Fruit fly (Drosophila melanogaster) whole organism, embryonic: ENCODE data around the gene Ptp99A.

Experiments
- Adf1 ChIP-seq: fragments of 200-800 bp; sonication (Bioruptor generic); IDR thresholded peaks from 2 replicates; pipeline ENCODE4 v1.3.6; 2022; ENCODE audit warnings: missing biosample characterization, missing genetic modification characterization
- Awh ChIP-seq: fragments of 200-800 bp; sonication (Bioruptor generic); IDR thresholded peaks from 2 replicates; pipeline ENCODE4, ENCODE4 v1.3.6; 2022; ENCODE audit warnings: missing biosample characterization, missing genetic modification characterization
- CG10462 ChIP-seq: fragments of 200-800 bp; sonication (Bioruptor generic); optimal IDR thresholded peaks from 2 replicates; lab custom pipeline; 2016; ENCODE audit warnings: missing biosample characterization, missing genetic modification characterization
- CG11456 ChIP-seq: fragments of 200-800 bp; sonication (Bioruptor generic); IDR thresholded peaks from 3 replicates; pipeline ENCODE4 v1.3.6; 2022; ENCODE audit warnings: missing biosample characterization, missing genetic modification characterization
- CG11560 ChIP-seq: fragments of 200-800 bp; sonication (Bioruptor generic); IDR thresholded peaks from 3 replicates; pipeline ENCODE4 v1.3.6; 2022; ENCODE audit warnings: missing biosample characterization, missing genetic modification characterization
- CG12769 ChIP-seq: fragments of 200-800 bp; sonication (Bioruptor generic); optimal IDR thresholded peaks from 2 replicates; lab custom pipeline; 2019; ENCODE audit warnings: missing biosample characterization, mild to moderate bottlenecking, missing genetic modification characterization, moderate library complexity
- CG13424 ChIP-seq: fragments of 200-800 bp; sonication (Bioruptor generic); optimal IDR thresholded peaks from 2 replicates; lab custom pipeline; 2019; ENCODE audit warnings: missing biosample characterization, mild to moderate bottlenecking, missing genetic modification characterization, moderate library complexity
- CG15073 ChIP-seq: fragments of 200-800 bp; sonication (Bioruptor generic); optimal IDR thresholded peaks from 2 replicates; lab custom pipeline; 2016; ENCODE audit warnings: missing biosample characterization, missing genetic modification characterization
- CG15601 ChIP-seq: fragments of 200-800 bp; sonication (Bioruptor generic); optimal IDR thresholded peaks from 3 replicates; lab custom pipeline; 2019; ENCODE audit warnings: missing biosample characterization, mild to moderate bottlenecking, missing genetic modification characterization, moderate library complexity
- CG15696 ChIP-seq: fragments of 200-800 bp; sonication (Bioruptor generic); optimal IDR thresholded peaks from 2 replicates; lab custom pipeline; 2019; ENCODE audit warnings: missing biosample characterization, mild to moderate bottlenecking, missing genetic modification characterization, moderate library complexity
- CG17328 ChIP-seq: fragments of 200-800 bp; sonication (Bioruptor generic); IDR thresholded peaks from 2 replicates; pipeline ENCODE4 v1.3.6; 2022; ENCODE audit warnings: missing biosample characterization, missing genetic modification characterization
- CG17359 ChIP-seq: fragments of 200-800 bp; sonication (Bioruptor generic); optimal IDR thresholded peaks from 3 replicates; lab custom pipeline; 2018; ENCODE audit warnings: missing biosample characterization, mild to moderate bottlenecking, missing genetic modification characterization, moderate library complexity
- CG17385 ChIP-seq: fragments of 200-800 bp; sonication (Bioruptor generic); optimal IDR thresholded peaks from 3 replicates; lab custom pipeline; 2018; ENCODE audit warnings: missing biosample characterization, mild to moderate bottlenecking, missing genetic modification characterization
- CG31365 ChIP-seq: fragments of 200-800 bp; sonication (Bioruptor generic); optimal IDR thresholded peaks from 2 replicates; lab custom pipeline; 2018; ENCODE audit warnings: missing biosample characterization, mild to moderate bottlenecking, missing genetic modification characterization
- CG32767 ChIP-seq: fragments of 200-800 bp; sonication (Bioruptor generic); IDR thresholded peaks from 2 replicates; pipeline ENCODE4 v1.3.6; 2022; ENCODE audit warnings: missing biosample characterization, missing genetic modification characterization
- CG4360 ChIP-seq: fragments of 200-800 bp; sonication (Bioruptor generic); IDR thresholded peaks from 2 replicates; pipeline ENCODE4 v1.3.6; 2022; ENCODE audit warnings: missing biosample characterization, missing genetic modification characterization
- CG5245 ChIP-seq: fragments of 200-800 bp; sonication (Bioruptor generic); optimal IDR thresholded peaks from 3 replicates; lab custom pipeline; 2016; ENCODE audit warnings: missing biosample characterization, missing genetic modification characterization
- CG7987 ChIP-seq: fragments of 200-800 bp; sonication (Bioruptor generic); optimal IDR thresholded peaks from 2 replicates; lab custom pipeline; 2018; ENCODE audit warnings: missing biosample characterization, mild to moderate bottlenecking, missing genetic modification characterization, moderate library complexity
- CG8281 ChIP-seq: fragments of 200-800 bp; sonication (Bioruptor generic); optimal IDR thresholded peaks from 2 replicates; lab custom pipeline; 2018; ENCODE audit warnings: missing biosample characterization, mild to moderate bottlenecking, missing genetic modification characterization, moderate library complexity
- CoRest ChIP-seq: fragments of 200-800 bp; sonication (Bioruptor generic); optimal IDR thresholded peaks from 3 replicates; lab custom pipeline; 2018; ENCODE audit warnings: missing biosample characterization, mild to moderate bottlenecking, missing genetic modification characterization, moderate library complexity
- Deaf1 ChIP-seq: fragments of 200-800 bp; optimal IDR thresholded peaks from 3 replicates; lab custom pipeline; 2019; ENCODE audit warnings: missing biosample characterization, mild to moderate bottlenecking, missing genetic modification characterization, moderate library complexity
- Dp ChIP-seq: fragments of 200-800 bp; sonication (Bioruptor generic); optimal IDR thresholded peaks from 2 replicates; lab custom pipeline; 2018; ENCODE audit warnings: missing biosample characterization, mild to moderate bottlenecking, missing genetic modification characterization, moderate library complexity
- Dref ChIP-seq: fragments of 200-800 bp; sonication (Bioruptor generic); IDR thresholded peaks from 2 replicates; pipeline ENCODE4 v1.3.6; 2022; ENCODE audit warnings: missing biosample characterization, missing genetic modification characterization
- Elba2 ChIP-seq: fragments of 200-800 bp; sonication (Bioruptor generic); optimal IDR thresholded peaks from 3 replicates; lab custom pipeline; 2016; ENCODE audit warnings: missing biosample characterization, missing genetic modification characterization
- Opbp ChIP-seq: fragments of 200-800 bp; sonication (Bioruptor generic); IDR thresholded peaks from 3 replicates; pipeline ENCODE4 v1.3.6; 2022; ENCODE audit warnings: missing biosample characterization, missing genetic modification characterization; ENCODE audit not compliant: partially characterized antibody
- Optix ChIP-seq: fragments of 200-800 bp; sonication (Bioruptor generic); IDR thresholded peaks from 3 replicates; pipeline ENCODE4 v1.3.6; 2022; ENCODE audit warnings: missing biosample characterization, missing genetic modification characterization
- Trl ChIP-seq, 3 experiments: fragments of >200 bp in 2 of 3; fragments of 200-800 bp in 1 of 3; sonication (Bioruptor generic) in 1 of 3; optimal IDR thresholded peaks; 2 replicates in 1 of 3; 3 replicates in 2 of 3; lab custom pipeline; 2016 to 2017; ENCODE audit warnings: missing biosample characterization in 1 of 3, missing genetic modification characterization in 1 of 3
- amos ChIP-seq: fragments of 200-800 bp; sonication (Bioruptor generic); IDR thresholded peaks from 2 replicates; pipeline ENCODE4 v1.3.6; 2022; ENCODE audit warnings: missing biosample characterization, missing genetic modification characterization; ENCODE audit not compliant: partially characterized antibody
- ara ChIP-seq: fragments of 200-800 bp; sonication (Bioruptor generic); IDR thresholded peaks from 2 replicates; pipeline ENCODE4 v1.3.6; 2022; ENCODE audit warnings: missing biosample characterization, missing genetic modification characterization
- az2 ChIP-seq: fragments of 200-800 bp; sonication (Bioruptor generic); optimal IDR thresholded peaks from 3 replicates; lab custom pipeline; 2016; ENCODE audit warnings: missing biosample characterization, missing genetic modification characterization
- chif ChIP-seq, 2 experiments: fragments of 200-800 bp; sonication (Bioruptor generic); optimal IDR thresholded peaks; 3 replicates each; lab custom pipeline; 2016; ENCODE audit warnings: missing biosample characterization in 2 of 2, missing genetic modification characterization in 2 of 2
- chm ChIP-seq: fragments of 200-800 bp; sonication (Bioruptor generic); IDR thresholded peaks from 2 replicates; pipeline ENCODE4 v1.3.6; 2022; ENCODE audit warnings: missing biosample characterization, missing genetic modification characterization
- croc ChIP-seq: fragments of 200-800 bp; sonication (Bioruptor generic); conservative IDR thresholded peaks from 3 replicates; pipeline ENCODE4 v1.3.6; 2022; ENCODE audit warnings: missing biosample characterization, missing genetic modification characterization
- dm ChIP-seq: fragments of 200-800 bp; sonication (Bioruptor generic); optimal IDR thresholded peaks from 3 replicates; lab custom pipeline; 2016; ENCODE audit warnings: missing biosample characterization, missing genetic modification characterization
- ems ChIP-seq: fragments of 200-800 bp; sonication (Bioruptor generic); optimal IDR thresholded peaks from 3 replicates; lab custom pipeline; 2016; ENCODE audit warnings: missing biosample characterization, missing genetic modification characterization
- eve ChIP-seq, 2 experiments: fragments of >200 bp; optimal IDR thresholded peaks; 2 replicates each; lab custom pipeline; 2017; ENCODE audit warnings: missing biosample characterization in 2 of 2, missing genetic modification characterization in 2 of 2
- gcm ChIP-seq: fragments of 200-800 bp; sonication (Bioruptor generic); optimal IDR thresholded peaks from 2 replicates; lab custom pipeline; 2019; ENCODE audit warnings: missing biosample characterization, mild to moderate bottlenecking, missing genetic modification characterization, moderate library complexity
- grn ChIP-seq: fragments of 200-800 bp; sonication (Bioruptor generic); optimal IDR thresholded peaks from 3 replicates; lab custom pipeline; 2017; ENCODE audit warnings: missing biosample characterization, missing genetic modification characterization
- lbe ChIP-seq: fragments of 200-800 bp; sonication (Bioruptor generic); optimal IDR thresholded peaks from 2 replicates; lab custom pipeline; 2016; ENCODE audit warnings: missing biosample characterization, mild to moderate bottlenecking, missing genetic modification characterization
- pho ChIP-seq: fragments of 200-800 bp; sonication (Bioruptor generic); optimal IDR thresholded peaks from 2 replicates; lab custom pipeline; 2016; ENCODE audit warnings: missing biosample characterization, missing genetic modification characterization
- sens-2 ChIP-seq: fragments of 200-800 bp; sonication (Bioruptor generic); IDR thresholded peaks from 2 replicates; pipeline ENCODE4 v1.3.6; 2022; ENCODE audit warnings: missing biosample characterization, missing genetic modification characterization
- sim ChIP-seq: fragments of 200-800 bp; sonication (Bioruptor generic); IDR thresholded peaks from 2 replicates; pipeline ENCODE4 v1.3.6; 2022; ENCODE audit warnings: missing biosample characterization, missing genetic modification characterization
- sna ChIP-seq: fragments of 200-800 bp; sonication (Bioruptor generic); IDR thresholded peaks from 2 replicates; pipeline ENCODE4 v1.3.6; 2022; ENCODE audit warnings: missing biosample characterization, missing genetic modification characterization; ENCODE audit not compliant: partially characterized antibody
- sqz ChIP-seq: fragments of 200-800 bp; sonication (Bioruptor generic); optimal IDR thresholded peaks from 3 replicates; lab custom pipeline; 2018; ENCODE audit warnings: missing biosample characterization, mild to moderate bottlenecking, missing genetic modification characterization
- stwl ChIP-seq: fragments of 200-800 bp; sonication (Bioruptor generic); optimal IDR thresholded peaks from 3 replicates; lab custom pipeline; 2018; ENCODE audit warnings: missing biosample characterization, mild to moderate bottlenecking, missing genetic modification characterization, moderate library complexity
- trem ChIP-seq: fragments of 200-800 bp; optimal IDR thresholded peaks from 3 replicates; lab custom pipeline; 2019; ENCODE audit warnings: missing biosample characterization, mild to moderate bottlenecking, missing genetic modification characterization, moderate library complexity
- twi ChIP-seq: fragments of 200-800 bp; optimal IDR thresholded peaks from 2 replicates; lab custom pipeline; 2019; ENCODE audit warnings: missing biosample characterization, mild to moderate bottlenecking, missing genetic modification characterization, moderate library complexity
- vfl ChIP-seq: fragments of 200-800 bp; sonication (Bioruptor generic); optimal IDR thresholded peaks from 2 replicates; lab custom pipeline; 2016; ENCODE audit warnings: missing biosample characterization, missing genetic modification characterization
- vvl ChIP-seq: fragments of 200-800 bp; sonication (Bioruptor generic); IDR thresholded peaks from 2 replicates; pipeline ENCODE4 v1.3.6; 2022; ENCODE audit warnings: missing biosample characterization, missing genetic modification characterization
- zf30C ChIP-seq: fragments of 200-800 bp; sonication (Bioruptor generic); optimal IDR thresholded peaks from 3 replicates; lab custom pipeline; 2018; ENCODE audit warnings: missing biosample characterization, mild to moderate bottlenecking, missing genetic modification characterization
- zfh1 ChIP-seq: fragments of 200-800 bp; sonication (Bioruptor generic); IDR thresholded peaks from 3 replicates; pipeline ENCODE4 v1.3.6; 2022; ENCODE audit warnings: missing biosample characterization, missing genetic modification characterization

The Ptp99A gene

DNA sequence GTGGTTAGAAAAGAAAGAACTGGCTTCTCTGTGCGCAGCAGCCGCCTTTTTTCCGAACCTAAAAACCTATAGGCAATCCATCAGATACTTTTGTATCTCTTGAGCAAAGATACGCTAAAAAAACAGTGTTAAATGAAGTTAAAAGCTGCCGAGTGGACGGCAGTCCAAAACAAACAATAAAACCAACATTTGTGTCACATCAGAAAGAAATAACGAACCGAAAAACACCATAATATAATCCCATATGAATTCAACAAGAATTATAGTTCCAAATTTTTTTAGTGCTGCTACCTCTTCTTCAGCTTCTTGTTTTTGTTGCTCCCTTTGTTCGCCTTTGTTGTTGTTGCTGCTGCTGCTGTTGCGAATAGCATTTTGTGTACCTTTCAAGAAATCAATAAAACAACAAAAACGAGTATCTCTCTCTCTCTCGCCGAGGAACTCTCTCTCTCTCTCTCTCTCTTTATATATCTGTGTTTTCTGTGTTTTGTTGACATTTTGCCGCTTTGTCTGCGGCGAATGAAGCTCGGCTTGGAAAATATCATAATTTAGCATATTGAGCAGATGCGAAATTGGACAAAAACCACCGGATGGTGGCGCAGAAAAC is 80.4 kb downstream of the Ptp99A start (continued):
- TF ChIP-seq pho (GFP tag; lab: Kevin White, UChicago) (no peak), Optix (no peak), Opbp (no peak), CG13424 (no peak), sim (GFP tag; lab: Robert Waterston, UW) (no peak), zfh1 (GFP tag; lab: Robert Waterston, UW) (no peak), Awh (no peak), vvl (GFP tag; lab: Robert Waterston, UW) (peak; percentile 11; the same call in 1 of the 2 replicates), eve (GFP tag; optimal IDR thresholded peaks at IDR 0.05; lab: Kevin White, UChicago) (peak in 1 of 2 experiments; percentile 81), CG31365 (tag; lab: Kevin White, UChicago) (no peak), zf30C (GFP tag; lab: Kevin White, UChicago) (no peak), Elba2 (GFP tag; lab: Kevin White, UChicago) (peak; percentile 76), Deaf1 (tag; lab: Kevin White, UChicago) (no peak), az2 (no peak), Adf1 (GFP tag; lab: Robert Waterston, UW) (no peak), chm (GFP tag; lab: Robert Waterston, UW) (no peak), CG5245 (GFP tag; lab: Kevin White, UChicago) (no peak), CG4360 (peak; percentile 98), Dp (GFP tag; lab: Kevin White, UChicago) (no peak), twi (tag; lab: Kevin White, UChicago) (no peak), CG10462 (no peak), dm (GFP tag; lab: Kevin White, UChicago) (no peak), lbe (no peak), CG11456 (GFP tag; lab: Robert Waterston, UW) (no peak), stwl (tag; lab: Kevin White, UChicago) (no peak), CG17385 (peak; percentile 35), CG8281 (tag; lab: Kevin White, UChicago) (peak; percentile 68), CG11560 (no peak), ems (GFP tag; lab: Kevin White, UChicago) (no peak), vfl (GFP tag; lab: Kevin White, UChicago) (no peak), sqz (GFP tag; lab: Kevin White, UChicago) (peak; percentile 2), grn (GFP tag; lab: Kevin White, UChicago) (no peak), sens-2 (no peak), CG15073 (GFP tag; lab: Kevin White, UChicago) (no peak), CG17359 (tag; lab: Kevin White, UChicago) (no peak), CG15601 (tag; lab: Kevin White, UChicago) (no peak), CG32767 (GFP tag; lab: Robert Waterston, UW) (peak; percentile 69; the same call in 1 of the 2 replicates), amos (GFP tag; lab: Robert Waterston, UW) (no peak), CoRest (tag; lab: Kevin White, UChicago) (peak; percentile 7), Dref (no peak), gcm (no peak), croc (GFP tag; lab: Robert Waterston, UW) (no peak), Trl (optimal IDR thresholded peaks at IDR 0.05; lab: Kevin White, UChicago) (peak; percentile 68 to 80), Trl (GFP tag; optimal IDR thresholded peaks at IDR 0.05; lab: Kevin White, UChicago) (no peak), ara (GFP tag; lab: Robert Waterston, UW) (no peak), CG17328 (GFP tag; lab: Robert Waterston, UW) (no peak), trem (tag; lab: Kevin White, UChicago) (no peak), CG12769 (tag; lab: Kevin White, UChicago) (no peak), sna (GFP tag; lab: Robert Waterston, UW) (no peak), chif (GFP tag; optimal IDR thresholded peaks at IDR 0.05; lab: Kevin White, UChicago) (no peak), CG15696 (tag; lab: Kevin White, UChicago) (no peak), CG7987 (GFP tag; lab: Kevin White, UChicago) (no peak)
